Fruit fly (Drosophila melanogaster) whole organism: ENCODE data around the gene CG31326.

Source experiments
- CG8478 ChIP-seq: fragments of >200 bp; optimal IDR thresholded peaks from 2 replicates; lab custom pipeline; 2018; ENCODE audit warnings: inconsistent platforms
- Dll ChIP-seq: fragments of >200 bp; optimal IDR thresholded peaks from 2 replicates; lab custom pipeline; 2017
- EcR ChIP-seq, 2 experiments: fragments of >200 bp; optimal IDR thresholded peaks; 2 replicates each; lab custom pipeline; 2017; ENCODE audit warnings: missing biosample characterization in 2 of 2, missing genetic modification characterization in 2 of 2, missing genetic modification reagents in 2 of 2
- pan ChIP-seq: fragments of >200 bp; optimal IDR thresholded peaks from 2 replicates; lab custom pipeline; 2017
- psq ChIP-seq: fragments of >200 bp; optimal IDR thresholded peaks from 2 replicates; lab custom pipeline; 2017
- usp ChIP-seq: fragments of >200 bp; optimal IDR thresholded peaks from 2 replicates; lab custom pipeline; 2017; ENCODE audit warnings: missing biosample characterization, missing genetic modification characterization, mixed read lengths

CG31326 gene

dm6 chr3R:14220105-14220504 lies at the start of gene CG31326:
CG31326 (minus strand) TSS chr3R:14220205.
- TF ChIP-seq psq (lab: Kevin White, UChicago) = no peak
- no peak for TF ChIP-seq usp (GFP tag; lab: Kevin White, UChicago)
- no peak for TF ChIP-seq EcR (GFP tag; optimal IDR thresholded peaks at IDR 0.05; lab: Kevin White, UChicago)
- no peak for TF ChIP-seq CG8478
- no peak for TF ChIP-seq pan (lab: Kevin White, UChicago)
- TF ChIP-seq Dll (lab: Kevin White, UChicago) = no peak

dm6 chr3R:14262087-14262486 lies 42.1 kb upstream of the CG31326 start, which contains the start of the genes CG14839 and CG14841:
CG14839 (plus strand) TSS chr3R:14262387.
CG14841 (minus strand) TSS chr3R:14262418.
- TF ChIP-seq pan (lab: Kevin White, UChicago) = no peak
- no peak for TF ChIP-seq usp (GFP tag; lab: Kevin White, UChicago)
- TF ChIP-seq CG8478 = no peak
- no peak for TF ChIP-seq Dll (lab: Kevin White, UChicago)
- no peak for TF ChIP-seq EcR (GFP tag; optimal IDR thresholded peaks at IDR 0.05; lab: Kevin White, UChicago)

- TF ChIP-seq usp (GFP tag; lab: Kevin White, UChicago) = no peak
These were observed 41.1 kb upstream of the CG31326 start, which contains the start of gene CG14840 for dm6 chr3R:14261113-14261512. CG14840 (minus strand) TSS chr3R:14261213.

- no peak for TF ChIP-seq pan (lab: Kevin White, UChicago)
- no peak for TF ChIP-seq Dll (lab: Kevin White, UChicago)
- TF ChIP-seq usp (GFP tag; lab: Kevin White, UChicago) = no peak
- TF ChIP-seq psq (lab: Kevin White, UChicago) = no peak
- no peak for TF ChIP-seq EcR (GFP tag; optimal IDR thresholded peaks at IDR 0.05; lab: Kevin White, UChicago)
- TF ChIP-seq CG8478 = no peak
These were observed 39.8 kb upstream of the CG31326 start, which contains the start of gene MetRS-m for dm6 chr3R:14259821-14260220. MetRS-m (minus strand) TSS chr3R:14259991.

dm6 chr3R:14255808-14256207 lies 35.8 kb upstream of the CG31326 start, which contains the start of gene CG43179:
CG43179 (plus strand) TSS chr3R:14256108.
- no peak for TF ChIP-seq psq (lab: Kevin White, UChicago)
- no peak for TF ChIP-seq Dll (lab: Kevin White, UChicago)
- TF ChIP-seq pan (lab: Kevin White, UChicago) = no peak

- TF ChIP-seq CG8478 (no peak), usp (GFP tag; lab: Kevin White, UChicago) (no peak), pan (lab: Kevin White, UChicago) (no peak), psq (lab: Kevin White, UChicago) (no peak), Dll (lab: Kevin White, UChicago) (no peak), EcR (GFP tag; optimal IDR thresholded peaks at IDR 0.05; lab: Kevin White, UChicago) (no peak)
These were observed 25.4 kb upstream of the CG31326 start, which contains the start of gene CG9616 for dm6 chr3R:14245371-14245770. CG9616 (minus strand) TSS chr3R:14245471.

- TF ChIP-seq pan (lab: Kevin White, UChicago) = no peak
- no peak for TF ChIP-seq Dll (lab: Kevin White, UChicago)
- no peak for TF ChIP-seq CG8478
- TF ChIP-seq psq (lab: Kevin White, UChicago) = no peak
- TF ChIP-seq usp (GFP tag; lab: Kevin White, UChicago) = no peak
- TF ChIP-seq EcR (GFP tag; optimal IDR thresholded peaks at IDR 0.05; lab: Kevin White, UChicago) = no peak
These were observed 24.6 kb upstream of the CG31326 start, which contains the start of gene CG43291 for dm6 chr3R:14244577-14244976. CG43291 (minus strand) TSS chr3R:14244677.

- no peak for TF ChIP-seq CG8478
These were observed 9.0 kb upstream of the CG31326 start, which contains the start of gene CG9624 for dm6 chr3R:14229045-14229444. CG9624 (minus strand) TSS chr3R:14229145.

- no peak for TF ChIP-seq EcR (GFP tag; optimal IDR thresholded peaks at IDR 0.05; lab: Kevin White, UChicago)
These were observed 6.7 kb upstream of the CG31326 start, which contains the start of gene CG9631 for dm6 chr3R:14226662-14227061. CG9631 (minus strand) TSS chr3R:14226762.

- TF ChIP-seq Dll (lab: Kevin White, UChicago) (no peak), pan (lab: Kevin White, UChicago) (no peak), EcR (GFP tag; optimal IDR thresholded peaks at IDR 0.05; lab: Kevin White, UChicago) (no peak), usp (GFP tag; lab: Kevin White, UChicago) (no peak), CG8478 (no peak), psq (lab: Kevin White, UChicago) (no peak)
These were observed 4.1 kb upstream of the CG31326 start, which contains the start of gene Sp212 for dm6 chr3R:14224105-14224574. Sp212 (minus strand) TSS chr3R:14224155.

dm6 chr3R:14221484-14221883 lies 1.5 kb upstream of the CG31326 start, which contains the start of gene CG33109:
CG33109 (minus strand) TSS chr3R:14221584.
- TF ChIP-seq Dll (lab: Kevin White, UChicago) (no peak), EcR (GFP tag; optimal IDR thresholded peaks at IDR 0.05; lab: Kevin White, UChicago) (no peak), CG8478 (no peak), psq (lab: Kevin White, UChicago) (no peak), pan (lab: Kevin White, UChicago) (no peak), usp (GFP tag; lab: Kevin White, UChicago) (no peak)

- TF ChIP-seq Dll (lab: Kevin White, UChicago) (no peak), usp (GFP tag; lab: Kevin White, UChicago) (no peak), pan (lab: Kevin White, UChicago) (no peak)
These were observed 2.2 kb downstream of the CG31326 start, which contains the start of gene CG9649 for dm6 chr3R:14217839-14218238. CG9649 (minus strand) TSS chr3R:14217882.

dm6 chr3R:14214776-14215175 lies 5.2 kb downstream of the CG31326 start, which contains the start of gene Dop1R1:
Dop1R1 (minus strand) TSS chr3R:14214810.
- no peak for TF ChIP-seq pan (lab: Kevin White, UChicago)
- no peak for TF ChIP-seq usp (GFP tag; lab: Kevin White, UChicago)
- TF ChIP-seq Dll (lab: Kevin White, UChicago) = no peak
- no peak for TF ChIP-seq psq (lab: Kevin White, UChicago)
- no peak for TF ChIP-seq EcR (GFP tag; optimal IDR thresholded peaks at IDR 0.05; lab: Kevin White, UChicago)
- no peak for TF ChIP-seq CG8478
